Worm (Caenorhabditis elegans) whole organism, midembryonic: ENCODE data around the gene Y38H6A.3.

Experiments
- cog-1 ChIP-seq: sonication (generic microtip); optimal IDR thresholded peaks from 2 replicates; lab custom pipeline; 2016; ENCODE audit warnings: missing genetic modification characterization, missing compliant biosample characterization
- flt-1 ChIP-seq: fragments of 200-800 bp; sonication (Bioruptor generic); IDR thresholded peaks from 2 replicates; pipeline ENCODE4 v1.3.6; 2022; ENCODE audit warnings: missing genetic modification characterization, missing compliant biosample characterization
- klf-2 ChIP-seq: fragments of 200-800 bp; sonication (Bioruptor generic); conservative IDR thresholded peaks from 2 replicates; pipeline ENCODE4 v1.3.6; 2022; ENCODE audit warnings: missing genetic modification reagents, missing genetic modification characterization, missing compliant biosample characterization
- tab-1 ChIP-seq: fragments of 200-800 bp; sonication (Bioruptor generic); IDR thresholded peaks from 2 replicates; pipeline ENCODE4 v1.3.6; 2022; ENCODE audit warnings: missing genetic modification characterization, missing compliant biosample characterization
- ztf-29 ChIP-seq: fragments of 200-800 bp; sonication (Bioruptor generic); IDR thresholded peaks from 2 replicates; pipeline ENCODE4 v1.3.6; 2022; ENCODE audit warnings: missing genetic modification reagents, missing genetic modification characterization, missing compliant biosample characterization

DNA sequence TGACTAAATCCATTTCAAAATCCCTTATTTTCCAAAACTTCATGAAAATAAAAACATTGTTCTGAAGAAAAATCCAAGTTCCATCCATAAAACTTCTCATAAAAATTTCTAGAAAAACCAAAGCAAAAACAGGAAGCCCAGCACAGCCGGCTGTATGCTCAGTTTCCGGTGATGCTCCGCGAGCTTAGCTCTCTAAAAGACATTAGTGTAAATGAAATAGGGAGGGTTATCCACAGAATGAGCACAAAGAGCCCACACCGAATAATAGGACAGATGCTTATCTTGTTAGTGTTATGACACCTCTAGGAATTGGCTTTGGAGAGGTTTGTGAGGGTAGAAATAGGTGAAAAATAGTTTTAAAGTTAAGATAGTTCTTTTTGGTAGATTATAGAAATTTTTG lies 7.0 kb upstream of the Y38H6A.3 start:
- TF ChIP-seq flt-1 (GFP tag; lab: Robert Waterston, UW) = no peak
- no peak for TF ChIP-seq klf-2 (GFP tag; lab: Robert Waterston, UW)
- TF ChIP-seq cog-1 (tag; lab: Kevin White, UChicago) = no peak
- TF ChIP-seq ztf-29 = no peak
- no peak for TF ChIP-seq tab-1 (GFP tag; lab: Robert Waterston, UW)
